Worm (Caenorhabditis elegans) whole organism, mixed stage, embryonic: ENCODE results near the gene F40E10.5.

Source experiments
- bed-3 ChIP-seq: fragments of 200-800 bp; sonication (Bioruptor generic); optimal IDR thresholded peaks from 3 replicates; lab custom pipeline; 2018; ENCODE audit warnings: mild to moderate bottlenecking, missing genetic modification characterization, moderate library complexity, missing compliant biosample characterization
- ceh-39 ChIP-seq: fragments of 150-350 bp; optimal IDR thresholded peaks from 2 replicates; lab custom pipeline; 2014; ENCODE audit warnings: missing biosample characterization, missing genetic modification characterization
- ceh-43 ChIP-seq: fragments of 200-800 bp; sonication (Bioruptor generic); optimal IDR thresholded peaks from 2 replicates; lab custom pipeline; 2018; ENCODE audit warnings: mild to moderate bottlenecking, missing genetic modification characterization, moderate library complexity, missing compliant biosample characterization
- cnd-1 ChIP-seq: fragments of 200-800 bp; sonication (Bioruptor generic); optimal IDR thresholded peaks from 2 replicates; lab custom pipeline; 2018; ENCODE audit warnings: mild to moderate bottlenecking, missing genetic modification characterization, missing compliant biosample characterization
- drap-1 ChIP-seq: fragments of 200-800 bp; sonication (Bioruptor generic); optimal IDR thresholded peaks from 3 replicates; lab custom pipeline; 2018; ENCODE audit warnings: mild to moderate bottlenecking, missing genetic modification characterization, missing compliant biosample characterization
- elt-1 ChIP-seq: sonication (generic microtip); optimal IDR thresholded peaks from 2 replicates; lab custom pipeline; 2017; ENCODE audit warnings: missing genetic modification characterization, mild to moderate bottlenecking, missing compliant biosample characterization, antibody characterized with exemption, moderate library complexity, borderline replicate concordance; ENCODE audit not compliant: insufficient read depth
- elt-3 ChIP-seq: fragments of 150-350 bp; optimal IDR thresholded peaks from 2 replicates; lab custom pipeline; 2014; ENCODE audit warnings: missing biosample characterization, missing genetic modification characterization
- flh-1 ChIP-seq: fragments of 200-800 bp; sonication (Bioruptor generic); optimal IDR thresholded peaks from 2 replicates; lab custom pipeline; 2018; ENCODE audit warnings: mild to moderate bottlenecking, missing genetic modification characterization, moderate library complexity, missing compliant biosample characterization
- ham-2 ChIP-seq: fragments of 200-800 bp; sonication (Bioruptor generic); optimal IDR thresholded peaks from 2 replicates; lab custom pipeline; 2018; ENCODE audit warnings: mild to moderate bottlenecking, missing genetic modification characterization, missing compliant biosample characterization
- hlh-1 ChIP-seq: fragments of 150-350 bp; optimal IDR thresholded peaks from 2 replicates; lab custom pipeline; 2014; ENCODE audit warnings: missing biosample characterization, missing genetic modification reagents, missing genetic modification characterization
- lin-13 ChIP-seq: fragments of 150-350 bp; optimal IDR thresholded peaks from 2 replicates; lab custom pipeline; 2014; ENCODE audit warnings: missing biosample characterization, missing genetic modification characterization
- lin-32 ChIP-seq: fragments of 200-800 bp; sonication (Bioruptor generic); optimal IDR thresholded peaks from 2 replicates; lab custom pipeline; 2018; ENCODE audit warnings: mild to moderate bottlenecking, missing genetic modification characterization, missing compliant biosample characterization
- lsy-2 ChIP-seq: fragments of 150-350 bp; optimal IDR thresholded peaks from 2 replicates; lab custom pipeline; 2014; ENCODE audit warnings: missing biosample characterization, missing genetic modification characterization
- mab-5 ChIP-seq: fragments of 150-350 bp; optimal IDR thresholded peaks from 2 replicates; lab custom pipeline; 2014; ENCODE audit warnings: missing biosample characterization, missing genetic modification characterization
- mls-2 ChIP-seq: sonication (generic microtip); optimal IDR thresholded peaks from 2 replicates; lab custom pipeline; 2016; ENCODE audit warnings: mild to moderate bottlenecking, missing genetic modification characterization, moderate library complexity, missing compliant biosample characterization
- nhr-12 ChIP-seq: fragments of 150-350 bp; optimal IDR thresholded peaks from 2 replicates; lab custom pipeline; 2014; ENCODE audit warnings: missing biosample characterization, missing genetic modification characterization
- nhr-2 ChIP-seq: fragments of 150-350 bp; optimal IDR thresholded peaks from 2 replicates; lab custom pipeline; 2014; ENCODE audit warnings: missing biosample characterization, missing genetic modification characterization
- nhr-237 ChIP-seq: fragments of 150-350 bp; optimal IDR thresholded peaks from 2 replicates; lab custom pipeline; 2014; ENCODE audit warnings: missing biosample characterization, missing genetic modification characterization
- nhr-28 ChIP-seq: fragments of 150-350 bp; optimal IDR thresholded peaks from 2 replicates; lab custom pipeline; 2014; ENCODE audit warnings: missing biosample characterization, missing genetic modification characterization
- nhr-76 ChIP-seq: sonication (generic microtip); optimal IDR thresholded peaks from 2 replicates; lab custom pipeline; 2017; ENCODE audit warnings: missing biosample characterization, missing genetic modification characterization
- pha-4 ChIP-seq: fragments of 150-350 bp; optimal IDR thresholded peaks from 2 replicates; lab custom pipeline; 2018; ENCODE audit warnings: missing biosample characterization, missing genetic modification reagents, missing genetic modification characterization
- sem-2 ChIP-seq: fragments of 200-800 bp; sonication (Bioruptor generic); optimal IDR thresholded peaks from 2 replicates; lab custom pipeline; 2018; ENCODE audit warnings: mild to moderate bottlenecking, missing genetic modification characterization, missing compliant biosample characterization
- tbx-8 ChIP-seq: fragments of 200-800 bp; sonication (Bioruptor generic); optimal IDR thresholded peaks from 2 replicates; lab custom pipeline; 2018; ENCODE audit warnings: mild to moderate bottlenecking, missing genetic modification characterization, moderate library complexity, missing compliant biosample characterization
- unc-120 ChIP-seq: sonication (generic microtip); optimal IDR thresholded peaks from 2 replicates; lab custom pipeline; 2017; ENCODE audit warnings: missing genetic modification characterization, missing compliant biosample characterization; ENCODE audit not compliant: poor library complexity, severe bottlenecking
- unc-39 ChIP-seq: fragments of 150-350 bp; optimal IDR thresholded peaks from 2 replicates; lab custom pipeline; 2014; ENCODE audit warnings: missing biosample characterization, missing genetic modification characterization
- unc-62 ChIP-seq: fragments of 150-350 bp; optimal IDR thresholded peaks from 2 replicates; lab custom pipeline; 2014; ENCODE audit warnings: missing biosample characterization, missing genetic modification reagents, missing genetic modification characterization
- zip-8 ChIP-seq: fragments of 150-350 bp; optimal IDR thresholded peaks from 2 replicates; lab custom pipeline; 2014; ENCODE audit warnings: missing biosample characterization, missing genetic modification characterization

F40E10.5 gene

DNA sequence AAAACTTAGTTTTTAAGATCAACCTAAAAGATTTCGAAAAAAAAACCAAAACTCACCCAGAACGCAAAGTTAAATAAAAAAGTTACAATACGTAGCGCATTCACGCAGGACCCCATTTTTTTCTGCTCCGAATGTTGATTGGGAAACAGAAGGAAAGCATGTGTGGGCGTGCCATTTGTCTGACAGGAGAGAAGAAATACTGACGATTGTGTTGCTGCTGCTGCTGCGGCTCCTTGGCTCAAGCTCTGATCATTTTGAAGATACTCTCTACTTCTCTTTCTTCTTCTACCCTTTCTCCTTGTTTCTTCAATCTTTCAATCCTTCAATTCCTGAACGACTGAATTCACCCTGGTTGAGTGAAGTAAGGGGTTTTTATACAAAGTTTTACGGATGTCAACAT lies 27.7 kb downstream of the F40E10.5 start, which contains the start of gene tsp-8:
tsp-8 (minus strand) TSS at position 185 of the 400 bp plus-strand sequence.
- no peak for TF ChIP-seq unc-62 (GFP tag; lab: Kevin White, UChicago)
- peak; percentile 54 for TF ChIP-seq hlh-1 (tag; lab: Kevin White, UChicago)

DNA sequence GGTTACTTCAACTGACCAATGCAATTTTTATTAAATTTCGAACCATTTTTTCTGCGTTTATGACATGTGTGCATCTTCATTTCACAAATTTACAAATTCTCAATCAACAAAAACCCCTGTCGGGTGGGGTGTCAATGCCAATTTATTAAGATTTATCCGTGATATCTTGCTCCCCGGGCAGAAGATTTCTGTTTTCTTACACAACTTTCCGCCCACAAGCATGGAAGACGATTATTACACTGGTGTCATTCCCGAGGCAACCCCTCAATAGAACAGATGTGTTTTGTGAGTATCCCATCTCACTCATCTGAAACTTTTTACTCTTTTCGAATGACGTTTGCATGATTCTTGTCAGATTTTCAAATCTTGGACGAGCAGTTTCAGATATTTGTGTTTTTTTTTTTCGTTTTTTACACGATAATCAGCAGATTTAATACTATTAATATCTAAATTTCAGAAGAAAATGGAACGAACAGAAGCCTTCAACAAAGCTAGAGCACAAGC lies 30.3 kb downstream of the F40E10.5 start, which contains the start of gene F33C8.4:
F33C8.4 (plus strand) TSS at position 454 of the 504 bp plus-strand sequence.
- no peak for TF ChIP-seq nhr-2
- no peak for TF ChIP-seq nhr-28 (tag; lab: Kevin White, UChicago)
- TF ChIP-seq unc-120: peak; percentile 36
- TF ChIP-seq unc-62 (GFP tag; lab: Kevin White, UChicago): peak; percentile 53
- peak; percentile 45 for TF ChIP-seq hlh-1 (tag; lab: Kevin White, UChicago)

DNA sequence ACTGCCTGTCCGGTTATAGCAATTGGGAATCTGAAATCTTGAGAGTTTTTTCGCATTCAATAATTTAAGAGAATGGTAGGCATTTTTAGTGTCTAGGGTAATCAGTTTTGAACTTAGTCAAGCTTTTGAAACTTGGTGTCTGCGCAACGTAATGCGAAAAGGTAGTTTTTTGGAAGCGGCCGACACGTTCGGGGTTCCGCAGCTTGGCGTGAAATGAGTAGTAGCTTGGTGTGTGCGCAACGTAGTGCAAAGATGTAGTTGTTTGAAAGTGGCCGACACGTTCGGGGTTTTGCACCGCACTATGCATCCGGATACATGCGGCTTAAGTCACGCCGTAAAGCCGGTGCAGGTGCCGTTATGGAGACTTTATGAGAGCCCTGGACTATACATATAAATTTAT lies 34.6 kb downstream of the F40E10.5 start:
- TF ChIP-seq bed-3 (GFP tag; lab: Kevin White, UChicago) (no peak), unc-39 (tag; lab: Kevin White, UChicago) (no peak), ceh-39 (tag; lab: Kevin White, UChicago) (no peak), pha-4 (tag; lab: Kevin White, UChicago) (no peak), unc-62 (GFP tag; lab: Kevin White, UChicago) (no peak), mab-5 (tag; lab: Kevin White, UChicago) (no peak), elt-3 (tag; lab: Kevin White, UChicago) (no peak), ham-2 (GFP tag; lab: Kevin White, UChicago) (no peak), lin-32 (no peak), lsy-2 (tag; lab: Kevin White, UChicago) (no peak), lin-13 (tag; lab: Kevin White, UChicago) (no peak), ceh-43 (no peak), zip-8 (no peak), drap-1 (no peak), flh-1 (GFP tag; lab: Kevin White, UChicago) (no peak), tbx-8 (GFP tag; lab: Kevin White, UChicago) (no peak), nhr-76 (tag; lab: Kevin White, UChicago) (no peak)

DNA sequence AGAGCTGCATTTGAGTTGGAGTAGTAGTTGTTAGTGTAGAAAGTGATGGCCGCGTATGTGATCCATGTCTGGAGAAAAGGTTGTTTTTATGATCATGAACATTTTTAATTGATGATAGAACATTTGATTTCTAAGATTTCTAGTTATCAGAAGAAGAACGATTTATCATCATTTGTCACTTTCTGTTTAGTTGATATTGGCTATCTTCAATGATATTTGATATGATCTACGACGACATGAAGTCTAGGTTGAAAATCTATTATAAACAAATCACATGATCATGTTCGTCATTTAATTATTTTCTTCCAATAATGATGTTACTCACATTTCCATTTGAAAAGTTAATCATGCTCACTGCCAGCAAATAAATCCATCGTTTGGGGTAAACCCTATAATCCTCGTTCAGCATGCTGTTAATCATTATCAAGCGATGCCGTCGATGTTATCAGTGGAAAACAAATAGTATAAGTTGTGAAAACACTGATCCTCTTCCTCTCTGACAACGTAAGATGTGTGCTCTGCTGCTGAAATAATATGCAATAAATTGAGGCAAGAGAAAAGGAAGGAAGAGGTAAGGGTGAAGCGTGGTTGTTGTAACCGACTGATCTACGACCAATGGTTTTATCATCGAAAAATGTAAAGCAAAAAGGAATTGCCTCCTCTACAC lies 35.5 kb downstream of the F40E10.5 start:
- TF ChIP-seq drap-1 (no peak), unc-62 (GFP tag; lab: Kevin White, UChicago) (peak; percentile 35)

DNA sequence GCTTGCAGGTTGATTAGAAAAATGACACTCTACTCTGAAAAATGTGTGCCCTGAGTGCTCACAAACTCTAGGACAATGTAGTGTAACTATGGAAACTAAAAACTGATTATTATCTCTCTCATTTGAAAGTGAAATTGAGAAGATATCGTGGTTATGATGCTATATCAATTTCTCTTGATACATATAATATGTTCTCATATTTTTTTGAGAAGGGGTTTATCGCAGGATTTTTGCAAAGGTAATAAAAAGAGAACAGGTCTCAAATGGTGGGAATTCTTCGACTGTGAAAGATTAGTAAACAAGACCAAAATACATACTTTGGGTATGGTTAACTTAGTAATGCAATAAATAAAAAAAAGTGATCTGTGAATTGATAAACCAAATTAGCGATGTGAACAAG lies 36.0 kb downstream of the F40E10.5 start:
- no peak for TF ChIP-seq nhr-237 (tag; lab: Kevin White, UChicago)
- no peak for TF ChIP-seq lin-32
- TF ChIP-seq nhr-28 (tag; lab: Kevin White, UChicago): no peak
- no peak for TF ChIP-seq sem-2 (GFP tag; lab: Kevin White, UChicago)
- TF ChIP-seq, all 35 proteins: peak for 0

DNA sequence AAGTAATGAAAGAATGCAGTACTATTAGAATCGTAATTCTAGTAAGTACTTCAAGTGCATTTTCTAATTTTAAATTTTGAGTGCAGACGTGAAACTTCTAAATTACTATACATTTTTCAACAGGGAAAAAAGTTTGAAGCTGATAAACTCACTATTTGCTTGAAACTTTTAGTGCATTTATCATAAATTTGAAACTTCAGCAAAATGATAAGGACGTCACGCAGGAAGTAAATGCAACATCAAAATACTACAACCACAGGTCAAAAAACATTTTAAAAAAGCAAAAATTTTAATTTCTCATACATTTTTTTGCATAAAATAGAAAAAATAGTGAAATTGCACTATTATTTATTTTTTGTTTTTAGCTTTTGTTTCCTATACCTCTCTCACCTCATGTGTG lies 37.9 kb downstream of the F40E10.5 start:
- TF ChIP-seq sem-2 (GFP tag; lab: Kevin White, UChicago) (no peak), unc-39 (tag; lab: Kevin White, UChicago) (no peak), nhr-2 (no peak), mab-5 (tag; lab: Kevin White, UChicago) (no peak), nhr-12 (tag; lab: Kevin White, UChicago) (no peak), zip-8 (no peak), ham-2 (GFP tag; lab: Kevin White, UChicago) (no peak), cnd-1 (tag; lab: Kevin White, UChicago) (no peak), nhr-28 (tag; lab: Kevin White, UChicago) (no peak), unc-120 (no peak), mls-2 (tag; lab: Kevin White, UChicago) (no peak), elt-1 (tag; lab: Kevin White, UChicago) (no peak), unc-62 (GFP tag; lab: Kevin White, UChicago) (no peak)
- TF ChIP-seq, all 35 proteins: peak for 0
